Worm (Caenorhabditis elegans): ENCODE results near the gene mma-1.

The mma-1 gene

ce11 chrV:12632048-12632447, 36.0 kb upstream of the mma-1 start, which contains the start of gene srx-113:
TSS of gene srx-113 (minus strand) at chrV:12632148.
- no peak for TF ChIP-seq nhr-76 (tag; optimal IDR thresholded peaks at IDR 0.05)
- no peak for TF ChIP-seq ceh-83 (GFP tag; optimal IDR thresholded peaks at IDR 0.05)
- TF ChIP-seq blmp-1 (tag; optimal IDR thresholded peaks at IDR 0.05): no peak
- no peak for TF ChIP-seq M03D4.4 (tag; optimal IDR thresholded peaks at IDR 0.05)
- TF ChIP-seq ces-1 (GFP tag; optimal IDR thresholded peaks at IDR 0.05): no peak
- TF ChIP-seq tbx-8 (GFP tag; optimal IDR thresholded peaks at IDR 0.05): no peak
- TF ChIP-seq nhr-28 (tag; optimal IDR thresholded peaks at IDR 0.05): no peak
- TF ChIP-seq pha-4 (tag; optimal IDR thresholded peaks at IDR 0.05): no peak

- TF ChIP-seq lsy-2 (tag; optimal IDR thresholded peaks at IDR 0.05) (no peak), blmp-1 (tag; optimal IDR thresholded peaks at IDR 0.05) (no peak), pha-4 (tag; optimal IDR thresholded peaks at IDR 0.05) (no peak), sptf-1 (tag; optimal IDR thresholded peaks at IDR 0.05) (no peak), unc-62 (GFP tag; optimal IDR thresholded peaks at IDR 0.05) (no peak), mls-2 (tag; optimal IDR thresholded peaks at IDR 0.05) (no peak)
These were observed 33.6 kb upstream of the mma-1 start, which contains the start of gene F56H9.6 for ce11 chrV:12629743-12630142. TSS of gene F56H9.6 (minus strand) at chrV:12629843.

ce11 chrV:12624371-12624770, 28.3 kb upstream of the mma-1 start, which contains the start of gene F56H9.9:
TSS of gene F56H9.9 (minus strand) at chrV:12624471.
- no peak for TF ChIP-seq nhr-28 (tag; optimal IDR thresholded peaks at IDR 0.05)
- TF ChIP-seq elt-3 (tag; optimal IDR thresholded peaks at IDR 0.05): no peak
- no peak for TF ChIP-seq ztf-11 (tag; optimal IDR thresholded peaks at IDR 0.05)
- TF ChIP-seq ceh-83 (GFP tag; optimal IDR thresholded peaks at IDR 0.05): no peak
- no peak for TF ChIP-seq nhr-2 (tag; optimal IDR thresholded peaks at IDR 0.05)
- TF ChIP-seq ces-1 (GFP tag; optimal IDR thresholded peaks at IDR 0.05): no peak
- TF ChIP-seq mab-5 (tag; optimal IDR thresholded peaks at IDR 0.05): no peak
- no peak for TF ChIP-seq cnd-1 (tag; optimal IDR thresholded peaks at IDR 0.05)

ce11 chrV:12612118-12612517, 16.0 kb upstream of the mma-1 start, which contains the start of gene cyc-2.2:
TSS of gene cyc-2.2 (minus strand) at chrV:12612218.
- TF ChIP-seq lin-13 (tag; optimal IDR thresholded peaks at IDR 0.05) (no peak), hlh-1 (tag; optimal IDR thresholded peaks at IDR 0.05) (no peak), M03D4.4 (tag; optimal IDR thresholded peaks at IDR 0.05) (no peak), ceh-83 (GFP tag; optimal IDR thresholded peaks at IDR 0.05) (no peak), ztf-11 (tag; optimal IDR thresholded peaks at IDR 0.05) (no peak), lin-32 (GFP tag; optimal IDR thresholded peaks at IDR 0.05) (no peak)

- TF ChIP-seq mab-5 (tag; optimal IDR thresholded peaks at IDR 0.05): no peak
- TF ChIP-seq nhr-237 (tag; optimal IDR thresholded peaks at IDR 0.05): no peak
- TF ChIP-seq sem-2 (GFP tag; optimal IDR thresholded peaks at IDR 0.05): no peak
- no peak for TF ChIP-seq pha-4 (tag; optimal IDR thresholded peaks at IDR 0.05)
These were observed 14.9 kb upstream of the mma-1 start, which contains the start of gene cubn-1 for ce11 chrV:12611029-12611428. TSS of gene cubn-1 (plus strand) at chrV:12611329.

- no peak for TF ChIP-seq lin-13 (tag; optimal IDR thresholded peaks at IDR 0.05)
- TF ChIP-seq lin-32 (GFP tag; optimal IDR thresholded peaks at IDR 0.05): no peak
- no peak for TF ChIP-seq nhr-12 (tag; optimal IDR thresholded peaks at IDR 0.05)
- TF ChIP-seq ham-2 (GFP tag; optimal IDR thresholded peaks at IDR 0.05): no peak
- no peak for TF ChIP-seq M03D4.4 (tag; optimal IDR thresholded peaks at IDR 0.05)
- TF ChIP-seq flh-1 (GFP tag; optimal IDR thresholded peaks at IDR 0.05): no peak
- TF ChIP-seq unc-120 (tag; optimal IDR thresholded peaks at IDR 0.05; ENCODE audit: poor library complexity, severe bottlenecking): no peak
- no peak for TF ChIP-seq pha-4 (tag; optimal IDR thresholded peaks at IDR 0.05)
- TF ChIP-seq unc-62 (GFP tag; optimal IDR thresholded peaks at IDR 0.05): no peak
- TF ChIP-seq hlh-1 (tag; optimal IDR thresholded peaks at IDR 0.05): no peak
- TF ChIP-seq snpc-4 (tag; optimal IDR thresholded peaks at IDR 0.05): no peak
- TF ChIP-seq nhr-28 (tag; optimal IDR thresholded peaks at IDR 0.05): no peak
- TF ChIP-seq sem-2 (GFP tag; optimal IDR thresholded peaks at IDR 0.05): no peak
- no peak for TF ChIP-seq nhr-76 (tag; optimal IDR thresholded peaks at IDR 0.05)
These were observed 13.4 kb upstream of the mma-1 start, which contains the start of gene ZC116.1 for ce11 chrV:12609526-12609925. TSS of gene ZC116.1 (plus strand) at chrV:12609826.

ce11 chrV:12608857-12609256, 12.8 kb upstream of the mma-1 start, which contains the start of gene ZC116.5:
TSS of gene ZC116.5 (minus strand) at chrV:12608957.
- no peak for TF ChIP-seq drap-1 (GFP tag; optimal IDR thresholded peaks at IDR 0.05)
- TF ChIP-seq zip-8 (tag; optimal IDR thresholded peaks at IDR 0.05): no peak
- TF ChIP-seq unc-62 (GFP tag; optimal IDR thresholded peaks at IDR 0.05): no peak
- no peak for TF ChIP-seq ceh-83 (GFP tag; optimal IDR thresholded peaks at IDR 0.05)
